Worm (Caenorhabditis elegans) whole organism, mixed stage, embryonic: ENCODE results near the gene vab-7.

ENCODE experiments used
- mep-1 ChIP-seq: fragments of 150-350 bp; optimal IDR thresholded peaks from 2 replicates; lab custom pipeline; 2017; ENCODE audit warnings: missing biosample characterization, missing genetic modification reagents, missing genetic modification characterization, inconsistent platforms
- nhr-76 ChIP-seq: sonication (generic microtip); optimal IDR thresholded peaks from 2 replicates; lab custom pipeline; 2017; ENCODE audit warnings: missing biosample characterization, missing genetic modification characterization
- unc-62 ChIP-seq: fragments of 150-350 bp; optimal IDR thresholded peaks from 2 replicates; lab custom pipeline; 2014; ENCODE audit warnings: missing biosample characterization, missing genetic modification reagents, missing genetic modification characterization

ce11 chrIII:10877542-10877941, 42.6 kb upstream of the vab-7 start:
- no peak for TF ChIP-seq unc-62 (GFP tag; lab: Kevin White, UChicago)
- TF ChIP-seq nhr-76 (tag; lab: Kevin White, UChicago) = no peak
- TF ChIP-seq mep-1 (tag; lab: Kevin White, UChicago) = no peak
